Fruit fly (Drosophila melanogaster) whole organism, embryonic: ENCODE results near the gene Vav.

Experiments used
- Aef1 ChIP-seq: fragments of 200-800 bp; sonication (Bioruptor generic); IDR thresholded peaks from 3 replicates; pipeline ENCODE4 v1.3.6; 2022; ENCODE audit warnings: missing biosample characterization, missing genetic modification characterization
- B-H1 ChIP-seq: fragments of 200-800 bp; sonication (Bioruptor generic); IDR thresholded peaks from 3 replicates; pipeline ENCODE4 v1.3.6; 2022; ENCODE audit warnings: missing biosample characterization, missing genetic modification characterization
- C15 ChIP-seq: fragments of 200-800 bp; sonication (Bioruptor generic); IDR thresholded peaks from 3 replicates; pipeline ENCODE4 v1.3.6; 2022; ENCODE audit warnings: missing biosample characterization, missing genetic modification characterization
- CG10959 ChIP-seq: fragments of 200-800 bp; sonication (Bioruptor generic); IDR thresholded peaks from 2 replicates; pipeline ENCODE4 v1.3.6; 2022; ENCODE audit warnings: missing biosample characterization, missing genetic modification characterization
- CG10979 ChIP-seq: fragments of 200-800 bp; sonication (Bioruptor generic); optimal IDR thresholded peaks from 2 replicates; lab custom pipeline; 2018; ENCODE audit warnings: missing biosample characterization, mild to moderate bottlenecking, missing genetic modification characterization, moderate library complexity
- CG11093 ChIP-seq: fragments of 200-800 bp; sonication (Bioruptor generic); IDR thresholded peaks from 3 replicates; pipeline ENCODE4 v1.3.6; 2022; ENCODE audit warnings: missing biosample characterization, missing genetic modification characterization
- CG11695 ChIP-seq: fragments of 200-800 bp; sonication (Bioruptor generic); IDR thresholded peaks from 3 replicates; pipeline ENCODE4 v1.3.6; 2022; ENCODE audit warnings: missing biosample characterization, missing genetic modification characterization
- CG13123 ChIP-seq: fragments of 200-800 bp; sonication (Bioruptor generic); optimal IDR thresholded peaks from 2 replicates; lab custom pipeline; 2016; ENCODE audit warnings: missing biosample characterization, missing genetic modification characterization
- CG13775 ChIP-seq: fragments of 200-800 bp; sonication (Bioruptor generic); optimal IDR thresholded peaks from 3 replicates; lab custom pipeline; 2017; ENCODE audit warnings: missing biosample characterization, mild to moderate bottlenecking, missing genetic modification characterization
- CG14860 ChIP-seq: fragments of 200-800 bp; sonication (Bioruptor generic); IDR thresholded peaks from 3 replicates; pipeline ENCODE4 v1.3.6; 2022; ENCODE audit warnings: missing biosample characterization, missing genetic modification characterization; ENCODE audit not compliant: partially characterized antibody
- CG1529 ChIP-seq: fragments of 200-800 bp; sonication (Bioruptor generic); optimal IDR thresholded peaks from 3 replicates; lab custom pipeline; 2018; ENCODE audit warnings: missing biosample characterization, missing genetic modification characterization
- CG16863 ChIP-seq: fragments of 200-800 bp; sonication (Bioruptor generic); optimal IDR thresholded peaks from 3 replicates; lab custom pipeline; 2016; ENCODE audit warnings: missing biosample characterization, missing genetic modification characterization
- CG2678 ChIP-seq: fragments of 200-800 bp; sonication (Bioruptor generic); optimal IDR thresholded peaks from 3 replicates; lab custom pipeline; 2019; ENCODE audit warnings: missing biosample characterization, mild to moderate bottlenecking, missing genetic modification characterization, moderate library complexity
- CG31365 ChIP-seq: fragments of 200-800 bp; sonication (Bioruptor generic); optimal IDR thresholded peaks from 2 replicates; lab custom pipeline; 2018; ENCODE audit warnings: missing biosample characterization, mild to moderate bottlenecking, missing genetic modification characterization
- CG3838 ChIP-seq: fragments of 200-800 bp; sonication (Bioruptor generic); optimal IDR thresholded peaks from 3 replicates; lab custom pipeline; 2016; ENCODE audit warnings: missing biosample characterization, missing genetic modification characterization
- CG42726 ChIP-seq: fragments of 200-800 bp; sonication (Bioruptor generic); IDR thresholded peaks from 2 replicates; pipeline ENCODE4 v1.3.6; 2022; ENCODE audit warnings: missing biosample characterization, missing genetic modification characterization; ENCODE audit not compliant: partially characterized antibody
- CG4360 ChIP-seq: fragments of 200-800 bp; sonication (Bioruptor generic); IDR thresholded peaks from 2 replicates; pipeline ENCODE4 v1.3.6; 2022; ENCODE audit warnings: missing biosample characterization, missing genetic modification characterization
- CG6272 ChIP-seq: fragments of 200-800 bp; sonication (Bioruptor generic); IDR thresholded peaks from 2 replicates; pipeline ENCODE4 v1.3.6; 2022; ENCODE audit warnings: missing biosample characterization, missing genetic modification characterization
- CG6689 ChIP-seq: fragments of 200-800 bp; sonication (Bioruptor generic); IDR thresholded peaks from 2 replicates; pipeline ENCODE4 v1.3.6; 2022; ENCODE audit warnings: missing biosample characterization, missing genetic modification characterization
- CHES-1-like ChIP-seq: fragments of 200-800 bp; sonication (Bioruptor generic); optimal IDR thresholded peaks from 2 replicates; lab custom pipeline; 2016; ENCODE audit warnings: missing biosample characterization, missing genetic modification characterization
- CkIIα-i1 ChIP-seq: fragments of 200-800 bp; sonication (Bioruptor generic); IDR thresholded peaks from 2 replicates; pipeline ENCODE4 v1.3.6; 2022; ENCODE audit warnings: missing biosample characterization, missing genetic modification characterization
- MTF-1 ChIP-seq: fragments of 200-800 bp; sonication (Bioruptor generic); optimal IDR thresholded peaks from 2 replicates; lab custom pipeline; 2018; ENCODE audit warnings: missing biosample characterization, mild to moderate bottlenecking, missing genetic modification characterization, borderline replicate concordance
- NC2β ChIP-seq: fragments of 200-800 bp; sonication (Bioruptor generic); optimal IDR thresholded peaks from 2 replicates; lab custom pipeline; 2016; ENCODE audit warnings: missing biosample characterization, missing genetic modification characterization
- Neu2 ChIP-seq: fragments of 200-800 bp; sonication (Bioruptor generic); optimal IDR thresholded peaks from 3 replicates; lab custom pipeline; 2016; ENCODE audit warnings: missing biosample characterization, missing genetic modification characterization, borderline replicate concordance
- Nf-YA ChIP-seq: fragments of 200-800 bp; sonication (Bioruptor generic); IDR thresholded peaks from 2 replicates; pipeline ENCODE4 v1.3.6; 2022; ENCODE audit warnings: missing biosample characterization, missing genetic modification characterization
- Oli ChIP-seq: fragments of 200-800 bp; sonication (Bioruptor generic); optimal IDR thresholded peaks from 2 replicates; lab custom pipeline; 2018; ENCODE audit warnings: missing biosample characterization, mild to moderate bottlenecking, missing genetic modification characterization, moderate library complexity
- PHDP ChIP-seq: fragments of 200-800 bp; sonication (Bioruptor generic); optimal IDR thresholded peaks from 3 replicates; lab custom pipeline; 2018; ENCODE audit warnings: missing biosample characterization, mild to moderate bottlenecking, missing genetic modification characterization, moderate library complexity
- TFAM ChIP-seq: fragments of 200-800 bp; sonication (Bioruptor generic); optimal IDR thresholded peaks from 2 replicates; lab custom pipeline; 2017; ENCODE audit warnings: missing biosample characterization, missing genetic modification characterization, inconsistent platforms
- chm ChIP-seq: fragments of 200-800 bp; sonication (Bioruptor generic); IDR thresholded peaks from 2 replicates; pipeline ENCODE4 v1.3.6; 2022; ENCODE audit warnings: missing biosample characterization, missing genetic modification characterization
- dmrt11E ChIP-seq: fragments of 200-800 bp; sonication (Bioruptor generic); optimal IDR thresholded peaks from 3 replicates; lab custom pipeline; 2018; ENCODE audit warnings: missing biosample characterization, mild to moderate bottlenecking, missing genetic modification characterization, moderate library complexity
- grau ChIP-seq: fragments of 200-800 bp; optimal IDR thresholded peaks from 3 replicates; lab custom pipeline; 2019; ENCODE audit warnings: missing biosample characterization, mild to moderate bottlenecking, missing genetic modification characterization, moderate library complexity
- gsb-n ChIP-seq: fragments of 200-800 bp; sonication (Bioruptor generic); optimal IDR thresholded peaks from 3 replicates; lab custom pipeline; 2018; ENCODE audit warnings: missing biosample characterization, mild to moderate bottlenecking, missing genetic modification characterization
- gt ChIP-seq: fragments of 200-800 bp; sonication (Bioruptor generic); IDR thresholded peaks from 2 replicates; pipeline ENCODE4 v1.3.6; 2022; ENCODE audit warnings: missing biosample characterization, missing genetic modification characterization
- her ChIP-seq: fragments of 200-800 bp; sonication (Bioruptor generic); optimal IDR thresholded peaks from 2 replicates; lab custom pipeline; 2016; ENCODE audit warnings: missing biosample characterization, missing genetic modification characterization
- hkb ChIP-seq, 2 experiments: fragments of 200-800 bp in 1 of 2; fragments of >200 bp in 1 of 2; sonication (Bioruptor generic) in 1 of 2; IDR thresholded peaks in 1 of 2; optimal IDR thresholded peaks in 1 of 2; 2 replicates each; pipeline versions ENCODE4 v1.3.6 to Lab custom; 2017 to 2022; ENCODE audit warnings: missing biosample characterization in 1 of 2, missing genetic modification characterization in 1 of 2
- insv ChIP-seq, 2 experiments: fragments of 200-800 bp; sonication (Bioruptor generic); optimal IDR thresholded peaks; 3 replicates each; lab custom pipeline; 2016 to 2018; ENCODE audit warnings: missing biosample characterization in 2 of 2, missing genetic modification characterization in 2 of 2
- inv ChIP-seq: fragments of 200-800 bp; sonication (Bioruptor generic); IDR thresholded peaks from 2 replicates; pipeline ENCODE4 v1.3.6; 2022; ENCODE audit warnings: missing biosample characterization, missing genetic modification characterization; ENCODE audit not compliant: partially characterized antibody
- kah ChIP-seq: fragments of 200-800 bp; sonication (Bioruptor generic); optimal IDR thresholded peaks from 2 replicates; lab custom pipeline; 2018; ENCODE audit warnings: missing biosample characterization, mild to moderate bottlenecking, missing genetic modification characterization
- nerfin-1 ChIP-seq: fragments of 200-800 bp; sonication (Bioruptor generic); optimal IDR thresholded peaks from 3 replicates; lab custom pipeline; 2019; ENCODE audit warnings: missing biosample characterization, mild to moderate bottlenecking, missing genetic modification characterization, moderate library complexity
- onecut ChIP-seq: fragments of 200-800 bp; sonication (Bioruptor generic); IDR thresholded peaks from 2 replicates; pipeline ENCODE4 v1.3.6; 2022; ENCODE audit warnings: missing biosample characterization, missing genetic modification characterization
- otp ChIP-seq: fragments of 200-800 bp; sonication (Bioruptor generic); IDR thresholded peaks from 3 replicates; pipeline ENCODE4, ENCODE4 v1.3.6; 2022; ENCODE audit warnings: missing biosample characterization, missing genetic modification characterization
- pnt ChIP-seq: fragments of 200-800 bp; sonication (Bioruptor generic); optimal IDR thresholded peaks from 3 replicates; lab custom pipeline; 2016; ENCODE audit warnings: missing biosample characterization, missing genetic modification characterization
- ranshi ChIP-seq: fragments of 200-800 bp; sonication (Bioruptor generic); IDR thresholded peaks from 2 replicates; pipeline ENCODE4 v1.3.6; 2022; ENCODE audit warnings: missing biosample characterization, missing genetic modification characterization
- sens ChIP-seq: fragments of 200-800 bp; sonication (Bioruptor generic); peaks from one replicate; lab custom pipeline; 2016; ENCODE audit warnings: missing biosample characterization, missing genetic modification characterization
- shn ChIP-seq: fragments of 200-800 bp; sonication (Bioruptor generic); optimal IDR thresholded peaks from 3 replicates; lab custom pipeline; 2016; ENCODE audit warnings: missing biosample characterization, missing genetic modification characterization
- sima ChIP-seq: fragments of 200-800 bp; sonication (Bioruptor generic); optimal IDR thresholded peaks from 2 replicates; lab custom pipeline; 2016; ENCODE audit warnings: missing biosample characterization, missing genetic modification characterization
- stc ChIP-seq: fragments of 200-800 bp; sonication (Bioruptor generic); IDR thresholded peaks from 2 replicates; pipeline ENCODE4 v1.3.6; 2022; ENCODE audit warnings: missing biosample characterization, missing genetic modification characterization
- sug ChIP-seq: fragments of 200-800 bp; optimal IDR thresholded peaks from 2 replicates; lab custom pipeline; 2019; ENCODE audit warnings: missing biosample characterization, mild to moderate bottlenecking, missing genetic modification characterization, moderate library complexity
- trem ChIP-seq: fragments of 200-800 bp; optimal IDR thresholded peaks from 3 replicates; lab custom pipeline; 2019; ENCODE audit warnings: missing biosample characterization, mild to moderate bottlenecking, missing genetic modification characterization, moderate library complexity
- yki ChIP-seq: fragments of >200 bp; optimal IDR thresholded peaks from 3 replicates; lab custom pipeline; 2018
- zfh1 ChIP-seq: fragments of 200-800 bp; sonication (Bioruptor generic); IDR thresholded peaks from 3 replicates; pipeline ENCODE4 v1.3.6; 2022; ENCODE audit warnings: missing biosample characterization, missing genetic modification characterization

Gene Vav

DNA sequence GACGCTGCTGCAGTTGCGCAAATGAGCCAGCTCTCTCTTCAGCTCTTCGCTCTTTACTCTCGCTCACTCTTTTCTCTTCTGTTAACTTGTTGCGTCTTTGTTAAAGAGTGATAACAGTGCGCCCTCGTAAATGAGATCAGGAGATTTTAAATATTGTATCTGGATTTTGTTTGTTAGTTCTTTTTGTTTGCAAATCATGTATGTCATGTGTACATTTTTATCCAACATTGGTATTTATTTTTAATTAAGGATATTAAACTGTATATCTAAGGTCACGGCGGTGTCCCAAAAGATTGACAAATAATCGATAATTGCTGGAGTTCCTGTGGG lies 37.1 kb downstream of the Vav start (continued):
- TF ChIP-seq CG4360 (GFP tag; lab: Robert Waterston, UW) (0 out of 2 replicates have a peak, but pooled peaks have one; percentile 11), NC2β (GFP tag; lab: Kevin White, UChicago) (peak; percentile 14), CG31365 (tag; lab: Kevin White, UChicago) (no peak), sug (tag; lab: Kevin White, UChicago) (no peak), CG10959 (GFP tag; lab: Robert Waterston, UW) (peak; percentile 42; the same call in 1 of the 2 replicates), Aef1 (GFP tag; lab: Robert Waterston, UW) (peak; percentile 37; the same call in 2 of the 3 replicates), sens (GFP tag; lab: Kevin White, UChicago) (peak; percentile 89), yki (lab: Kevin White, UChicago) (peak; percentile 81), MTF-1 (GFP tag; lab: Kevin White, UChicago) (peak; percentile 23), gt (GFP tag; lab: Robert Waterston, UW) (no peak), gsb-n (tag; lab: Kevin White, UChicago) (peak; percentile 27), pnt (GFP tag; lab: Kevin White, UChicago) (peak; percentile 23), grau (peak; percentile 98), hkb (optimal IDR thresholded peaks at IDR 0.05; lab: Kevin White, UChicago) (no peak), hkb (GFP tag; IDR thresholded peaks at IDR 0.05; lab: Robert Waterston, UW) (peak; percentile 56), inv (no peak), trem (peak; percentile 49), CG3838 (peak; percentile 3), otp (GFP tag; lab: Robert Waterston, UW) (peak; percentile 48; the same call in 1 of the 3 replicates), CG14860 (GFP tag; lab: Robert Waterston, UW) (no peak), Oli (tag; lab: Kevin White, UChicago) (peak; percentile 60), CG11093 (GFP tag; lab: Robert Waterston, UW) (peak; percentile 46; the same call in 1 of the 3 replicates), onecut (GFP tag; lab: Robert Waterston, UW) (peak; percentile 39), zfh1 (peak; percentile 82), CG11695 (GFP tag; lab: Robert Waterston, UW) (peak; percentile 69; the same call in 2 of the 3 replicates), B-H1 (GFP tag; lab: Robert Waterston, UW) (peak; percentile 28; the same call in 1 of the 3 replicates), CG16863 (GFP tag; lab: Kevin White, UChicago) (peak; percentile 20), sima (GFP tag; lab: Kevin White, UChicago) (peak; percentile 8), stc (GFP tag; lab: Robert Waterston, UW) (peak; percentile 71), Neu2 (peak; percentile 1), CG6272 (GFP tag; lab: Robert Waterston, UW) (no peak), CG13123 (no peak), CHES-1-like (GFP tag; lab: Kevin White, UChicago) (peak; percentile 2), C15 (GFP tag; lab: Robert Waterston, UW) (no peak), CkIIα-i1 (GFP tag; lab: Robert Waterston, UW) (no peak), dmrt11E (peak; percentile 54), insv (GFP tag; optimal IDR thresholded peaks at IDR 0.05; lab: Kevin White, UChicago) (no peak), CG6689 (GFP tag; lab: Robert Waterston, UW) (peak; percentile 48; the same call in 1 of the 2 replicates), nerfin-1 (no peak), kah (GFP tag; lab: Kevin White, UChicago) (peak; percentile 24), shn (peak; percentile 18), her (GFP tag; lab: Kevin White, UChicago) (no peak), CG1529 (GFP tag; lab: Kevin White, UChicago) (peak; percentile 32), TFAM (GFP tag; lab: Kevin White, UChicago) (no peak), CG10979 (peak; percentile 55), CG2678 (tag; lab: Kevin White, UChicago) (peak; percentile 52), CG13775 (peak; percentile 23), ranshi (GFP tag; lab: Robert Waterston, UW) (peak; percentile 50; the same call in 1 of the 2 replicates), chm (GFP tag; lab: Robert Waterston, UW) (peak; percentile 84), Nf-YA (GFP tag; lab: Robert Waterston, UW) (0 out of 2 replicates have a peak, but pooled peaks have one; percentile 13), CG42726 (GFP tag; lab: Robert Waterston, UW) (no peak), PHDP (tag; lab: Kevin White, UChicago) (peak; percentile 42)
